Worm (Caenorhabditis elegans) whole organism, L3 larva: ENCODE measurements around the gene K09E9.1.

Experiments used
- aly-2 ChIP-seq: fragments of 150-350 bp; optimal IDR thresholded peaks from 2 replicates; lab custom pipeline; 2014; ENCODE audit warnings: missing biosample characterization, missing genetic modification characterization
- ama-1 ChIP-seq: fragments of 150-350 bp; optimal IDR thresholded peaks from 2 replicates; lab custom pipeline; 2018
- ceh-16 ChIP-seq: sonication (generic microtip); optimal IDR thresholded peaks from 2 replicates; lab custom pipeline; 2017; ENCODE audit warnings: missing biosample characterization, missing genetic modification characterization
- ceh-82 ChIP-seq: fragments of 150-350 bp; optimal IDR thresholded peaks from 2 replicates; lab custom pipeline; 2014; ENCODE audit warnings: missing biosample characterization, missing genetic modification characterization
- jun-1 ChIP-seq: fragments of 150-350 bp; optimal IDR thresholded peaks from 2 replicates; lab custom pipeline; 2014; ENCODE audit warnings: missing biosample characterization, missing genetic modification reagents, missing genetic modification characterization
- mdl-1 ChIP-seq: fragments of 150-350 bp; optimal IDR thresholded peaks from 2 replicates; lab custom pipeline; 2014; ENCODE audit warnings: missing biosample characterization, missing genetic modification characterization
- snpc-4 ChIP-seq: fragments of 150-350 bp; optimal IDR thresholded peaks from 2 replicates; lab custom pipeline; 2014; ENCODE audit warnings: missing biosample characterization, missing genetic modification characterization
- zag-1 ChIP-seq: fragments of 150-350 bp; optimal IDR thresholded peaks from 2 replicates; lab custom pipeline; 2014; ENCODE audit warnings: missing biosample characterization, missing genetic modification characterization
- ztf-11 ChIP-seq: fragments of 150-350 bp; optimal IDR thresholded peaks from 2 replicates; lab custom pipeline; 2014; ENCODE audit warnings: missing biosample characterization, missing genetic modification characterization

DNA sequence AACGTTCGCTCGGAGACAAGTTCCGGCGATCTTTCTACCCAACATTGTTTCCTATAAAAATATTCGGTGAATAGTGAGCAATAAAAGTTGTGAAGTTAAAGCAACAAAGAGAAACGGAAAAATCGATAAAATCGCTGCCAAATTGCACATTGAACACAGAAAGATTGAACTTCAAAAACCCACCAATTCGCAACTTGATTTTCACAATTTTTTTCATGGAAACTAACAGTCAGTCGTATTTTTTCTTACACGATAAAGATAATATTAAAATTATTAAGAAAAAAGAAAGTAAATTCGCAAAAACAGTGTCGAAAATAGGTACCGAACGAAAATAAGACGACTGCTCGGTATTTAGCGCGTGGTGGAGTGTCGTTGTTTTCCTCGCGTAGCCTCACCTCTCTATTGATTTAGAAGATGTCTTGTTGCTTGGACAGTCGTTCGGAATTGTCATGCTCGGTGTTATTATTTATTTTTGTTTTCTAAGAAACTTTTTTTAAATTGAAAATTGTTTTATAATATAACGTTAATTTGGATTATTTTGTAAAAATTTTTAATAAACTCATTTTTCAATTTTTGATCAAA lies 29.9 kb upstream of the K09E9.1 start, which contains the start of gene gas-1:
- no peak for TF ChIP-seq snpc-4 (tag; lab: Kevin White, UChicago)
- no peak for TF ChIP-seq ceh-16
- no peak for TF ChIP-seq ama-1 (lab: Kevin White, UChicago)
- no peak for TF ChIP-seq zag-1 (tag; lab: Kevin White, UChicago)
- no peak for TF ChIP-seq mdl-1 (tag; lab: Kevin White, UChicago)
- no peak for TF ChIP-seq ztf-11 (tag; lab: Kevin White, UChicago)
- TF ChIP-seq ceh-82 = no peak
- TF ChIP-seq jun-1 (tag; lab: Kevin White, UChicago) = no peak
- no peak for TF ChIP-seq aly-2 (tag; lab: Kevin White, UChicago)
